Worm (Caenorhabditis elegans): ENCODE measurements around the gene srh-18.

DNA sequence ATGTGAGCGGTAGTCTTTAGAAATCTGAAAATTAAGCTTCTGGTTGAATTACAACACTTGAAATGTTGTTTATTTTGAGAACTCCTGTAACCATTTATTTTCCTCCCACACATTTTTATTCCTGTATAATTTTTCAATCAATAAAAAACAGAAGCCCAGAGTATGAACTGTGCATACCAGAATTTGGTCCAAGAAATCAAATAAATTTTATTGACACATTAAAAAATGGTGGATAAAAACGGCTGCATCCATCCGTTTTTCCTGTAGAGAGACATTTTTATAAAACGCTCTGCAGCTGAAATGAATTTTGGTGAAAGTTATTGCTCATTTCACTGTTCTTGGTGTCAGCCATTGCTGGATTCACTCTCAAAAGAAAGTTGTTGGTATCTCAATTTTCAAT lies 21.0 kb upstream of the srh-18 start, which contains the start of gene C26E1.1:
- TF ChIP-seq skn-1 (tag; optimal IDR thresholded peaks at IDR 0.05) (no peak), mdl-1 (tag; optimal IDR thresholded peaks at IDR 0.05) (no peak)
